Worm (Caenorhabditis elegans): ENCODE results near the gene psmd-9.

ce11 chrII:6941520-6941919 is 39.6 kb downstream of the psmd-9 start:
- TF ChIP-seq daf-8 (GFP tag; IDR thresholded peaks at IDR 0.05) = no peak
- no peak for TF ChIP-seq daf-12 (tag; optimal IDR thresholded peaks at IDR 0.05)
- TF ChIP-seq ceh-44 (GFP tag; IDR thresholded peaks at IDR 0.05) = no peak
- no peak for TF ChIP-seq hlh-30 (tag; optimal IDR thresholded peaks at IDR 0.05; ENCODE audit: insufficient read depth)
- TF ChIP-seq spr-3 (GFP tag; optimal IDR thresholded peaks at IDR 0.05) = no peak
- TF ChIP-seq ztf-11 (tag; optimal IDR thresholded peaks at IDR 0.05) = no peak
- TF ChIP-seq arid-1 (GFP tag; conservative IDR thresholded peaks at IDR 0.05) = no peak
- TF ChIP-seq lin-39 (tag; optimal IDR thresholded peaks at IDR 0.05) = no peak
- TF ChIP-seq daf-19 (GFP tag; conservative IDR thresholded peaks at IDR 0.05) = no peak
- no peak for TF ChIP-seq ZK546.5 (tag; optimal IDR thresholded peaks at IDR 0.05)
- no peak for TF ChIP-seq lsy-2 (tag; optimal IDR thresholded peaks at IDR 0.05)
- TF ChIP-seq unc-39 (tag; optimal IDR thresholded peaks at IDR 0.05) = no peak
- no peak for TF ChIP-seq F44E2.7 (GFP tag; IDR thresholded peaks at IDR 0.05)

Data from whole organism, L4 larva.